Worm (Caenorhabditis elegans): ENCODE measurements around the gene R10E8.8.
A peak's percentile ranks its signal among the peaks of the same experiment; 100 is the strongest.

R10E8.8 gene

ce11 chrV:18191128-18191527 is 50.3 kb downstream of the R10E8.8 start, which contains the start of gene clec-42:
Gene clec-42, plus strand, starts transcription at chrV:18191412.
- TF ChIP-seq ceh-82 (tag; optimal IDR thresholded peaks at IDR 0.05) (no peak), elt-2 (tag; optimal IDR thresholded peaks at IDR 0.05) (peak; percentile 88), sup-37 (GFP tag; optimal IDR thresholded peaks at IDR 0.05) (no peak), lir-3 (tag; optimal IDR thresholded peaks at IDR 0.05; ENCODE audit: poor library complexity) (no peak), nhr-90 (tag; optimal IDR thresholded peaks at IDR 0.05; ENCODE audit: poor library complexity) (peak; percentile 2), lin-13 (GFP tag; optimal IDR thresholded peaks at IDR 0.05) (no peak), lin-14 (GFP tag; optimal IDR thresholded peaks at IDR 0.05) (no peak), efl-1 (optimal IDR thresholded peaks at IDR 0.05) (no peak), efl-1 (GFP tag; optimal IDR thresholded peaks at IDR 0.05 in 1 of 2) (peak in 1 of 2 experiments; percentile 8)

- TF ChIP-seq ces-1 (GFP tag; optimal IDR thresholded peaks at IDR 0.05) = no peak
These were observed 52.3 kb downstream of the R10E8.8 start, which contains the start of gene clec-246 for ce11 chrV:18189181-18189580. Gene clec-246, plus strand, starts transcription at chrV:18189481.

ce11 chrV:18188328-18188727 is 53.1 kb downstream of the R10E8.8 start, which contains the start of gene clec-245:
Gene clec-245, minus strand, starts transcription at chrV:18188428.
- TF ChIP-seq F16B12.6 (tag; optimal IDR thresholded peaks at IDR 0.05) (no peak), nhr-85 (tag) (peak; percentile 60)
